Worm (Caenorhabditis elegans) whole organism, midembryonic: ENCODE measurements around the gene C44C10.12.

Source experiments
- T22C8.4 ChIP-seq: fragments of 200-800 bp; sonication (Bioruptor generic); IDR thresholded peaks from 2 replicates; pipeline ENCODE4 v1.3.6; 2022; ENCODE audit warnings: missing genetic modification characterization, missing compliant biosample characterization
- flt-1 ChIP-seq: fragments of 200-800 bp; sonication (Bioruptor generic); IDR thresholded peaks from 2 replicates; pipeline ENCODE4 v1.3.6; 2022; ENCODE audit warnings: missing genetic modification characterization, missing compliant biosample characterization
- klf-2 ChIP-seq: fragments of 200-800 bp; sonication (Bioruptor generic); conservative IDR thresholded peaks from 2 replicates; pipeline ENCODE4 v1.3.6; 2022; ENCODE audit warnings: missing genetic modification reagents, missing genetic modification characterization, missing compliant biosample characterization
- ref-1 ChIP-seq: fragments of 200-800 bp; sonication (Bioruptor generic); conservative IDR thresholded peaks from 2 replicates; pipeline ENCODE4 v1.3.6; 2022; ENCODE audit warnings: missing genetic modification reagents, missing genetic modification characterization, missing compliant biosample characterization
- tab-1 ChIP-seq: fragments of 200-800 bp; sonication (Bioruptor generic); IDR thresholded peaks from 2 replicates; pipeline ENCODE4 v1.3.6; 2022; ENCODE audit warnings: missing genetic modification characterization, missing compliant biosample characterization
- ztf-23 ChIP-seq: fragments of 200-800 bp; sonication (Bioruptor generic); IDR thresholded peaks from 2 replicates; pipeline ENCODE4 v1.3.6; 2022; ENCODE audit warnings: missing genetic modification reagents, missing genetic modification characterization, missing compliant biosample characterization
- ztf-29 ChIP-seq: fragments of 200-800 bp; sonication (Bioruptor generic); IDR thresholded peaks from 2 replicates; pipeline ENCODE4 v1.3.6; 2022; ENCODE audit warnings: missing genetic modification reagents, missing genetic modification characterization, missing compliant biosample characterization

DNA sequence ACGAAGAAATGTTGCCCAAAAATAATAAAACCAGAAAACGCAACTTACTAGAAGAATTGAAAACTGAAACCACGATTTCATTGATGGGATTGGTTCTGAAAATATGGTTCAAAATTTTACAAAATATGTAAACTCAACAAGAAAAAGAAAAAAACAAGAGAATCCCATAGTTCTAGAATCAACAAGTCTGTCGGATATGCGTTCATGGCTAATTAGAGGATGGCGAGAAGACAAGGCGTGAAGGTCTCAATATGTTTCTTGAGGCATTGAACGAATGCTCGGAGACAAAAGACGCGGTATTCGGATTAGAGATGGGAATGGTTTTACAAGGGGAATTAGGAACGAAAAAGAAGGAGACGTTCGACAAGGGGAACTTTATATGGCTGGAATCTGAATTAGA, 46.0 kb upstream of the C44C10.12 start, which contains the start of gene cutl-11:
- TF ChIP-seq T22C8.4 (GFP tag; lab: Robert Waterston, UW) (no peak), klf-2 (no peak), flt-1 (GFP tag; lab: Robert Waterston, UW) (no peak), tab-1 (GFP tag; lab: Robert Waterston, UW) (no peak), ztf-29 (no peak), ref-1 (GFP tag; lab: Robert Waterston, UW) (no peak), ztf-23 (GFP tag; lab: Robert Waterston, UW) (no peak)
